Fruit fly (Drosophila melanogaster): Measurements from ENCODE around the gene kipf.

Gene kipf

dm6 chr3R:7913139-7913538 is 512 bp upstream of the kipf start, which contains the start of gene Rfk (continued):
- no peak for TF ChIP-seq CG10462 (GFP tag; optimal IDR thresholded peaks at IDR 0.05)
- no peak for TF ChIP-seq fd102C (GFP tag; optimal IDR thresholded peaks at IDR 0.05)
- peak; percentile 68 for TF ChIP-seq row (GFP tag; IDR thresholded peaks at IDR 0.05)
- TF ChIP-seq dpn (GFP tag; optimal IDR thresholded peaks at IDR 0.05) = peak in 1 of 2 experiments; percentile 6
- TF ChIP-seq onecut (GFP tag; IDR thresholded peaks at IDR 0.05) = no peak
- TF ChIP-seq bcd (GFP tag; optimal IDR thresholded peaks at IDR 0.05) = no peak
- TF ChIP-seq Scr (GFP tag; IDR thresholded peaks at IDR 0.05; ENCODE audit: partially characterized antibody) = 0 out of 2 replicates have a peak, but pooled peaks have one; percentile 30
- no peak for TF ChIP-seq Usf (GFP tag; optimal IDR thresholded peaks at IDR 0.05)
- TF ChIP-seq trem (tag; optimal IDR thresholded peaks at IDR 0.05) = peak; percentile 99
- no peak for TF ChIP-seq CG42726 (GFP tag; IDR thresholded peaks at IDR 0.05; ENCODE audit: partially characterized antibody)
- TF ChIP-seq CG12744 (GFP tag; optimal IDR thresholded peaks at IDR 0.05) = no peak
- TF ChIP-seq CG7271 (tag; optimal IDR thresholded peaks at IDR 0.05) = no peak
- no peak for TF ChIP-seq CG3163 (GFP tag; optimal IDR thresholded peaks at IDR 0.05)
- no peak for TF ChIP-seq ro (GFP tag; IDR thresholded peaks at IDR 0.05)
- TF ChIP-seq danr (GFP tag; IDR thresholded peaks at IDR 0.05) = no peak
- no peak for TF ChIP-seq her (GFP tag; optimal IDR thresholded peaks at IDR 0.05)
- TF ChIP-seq B-H2 (GFP tag; optimal IDR thresholded peaks at IDR 0.05) = no peak
- no peak for TF ChIP-seq repo (GFP tag; optimal IDR thresholded peaks at IDR 0.05)
- TF ChIP-seq gem (tag; optimal IDR thresholded peaks at IDR 0.05) = no peak
- TF ChIP-seq Lim3 (GFP tag; IDR thresholded peaks at IDR 0.05) = no peak
- TF ChIP-seq emc (GFP tag; optimal IDR thresholded peaks at IDR 0.05) = no peak
- no peak for TF ChIP-seq pros (GFP tag; optimal IDR thresholded peaks at IDR 0.05)
- TF ChIP-seq usp (GFP tag; optimal IDR thresholded peaks at IDR 0.05) = no peak
- TF ChIP-seq GATAe (GFP tag; conservative IDR thresholded peaks at IDR 0.05) = no peak
- TF ChIP-seq esg (GFP tag; conservative IDR thresholded peaks at IDR 0.05) = no peak
- TF ChIP-seq CG7987 (GFP tag; optimal IDR thresholded peaks at IDR 0.05) = no peak
- no peak for TF ChIP-seq nom (GFP tag; optimal IDR thresholded peaks at IDR 0.05)
- TF ChIP-seq Ets65A (GFP tag) = no peak
- no peak for TF ChIP-seq CG12942 (GFP tag; optimal IDR thresholded peaks at IDR 0.05)
- no peak for TF ChIP-seq Dip3 (GFP tag; optimal IDR thresholded peaks at IDR 0.05)
- no peak for TF ChIP-seq Sin3A (optimal IDR thresholded peaks at IDR 0.05)
- no peak for TF ChIP-seq CG10209 (GFP tag; optimal IDR thresholded peaks at IDR 0.05)
- TF ChIP-seq CG11696 (GFP tag; IDR thresholded peaks at IDR 0.05) = no peak
- TF ChIP-seq Ssrp (tag; optimal IDR thresholded peaks at IDR 0.05) = no peak
- no peak for TF ChIP-seq MESR4 (GFP tag; optimal IDR thresholded peaks at IDR 0.05)
- peak; percentile 9 for TF ChIP-seq CG33213 (GFP tag; optimal IDR thresholded peaks at IDR 0.05)
- no peak for TF ChIP-seq Nf-YB (GFP tag; optimal IDR thresholded peaks at IDR 0.05)
- TF ChIP-seq CG13775 (GFP tag; optimal IDR thresholded peaks at IDR 0.05) = no peak
- no peak for TF ChIP-seq nerfin-2 (GFP tag; IDR thresholded peaks at IDR 0.05; ENCODE audit: partially characterized antibody)
- TF ChIP-seq CG14014 (GFP tag; IDR thresholded peaks at IDR 0.05) = no peak
- TF ChIP-seq CHES-1-like (GFP tag; optimal IDR thresholded peaks at IDR 0.05) = no peak
- TF ChIP-seq HmgZ (tag; optimal IDR thresholded peaks at IDR 0.05) = no peak
- TF ChIP-seq CG1832 (GFP tag; optimal IDR thresholded peaks at IDR 0.05) = no peak
- no peak for TF ChIP-seq dm (GFP tag; optimal IDR thresholded peaks at IDR 0.05)
- TF ChIP-seq CG15514 (GFP tag; optimal IDR thresholded peaks at IDR 0.05) = peak; percentile 53
- no peak for TF ChIP-seq CG16779 (GFP tag; IDR thresholded peaks at IDR 0.05)
- no peak for TF ChIP-seq CG8924 (tag; optimal IDR thresholded peaks at IDR 0.05)
- no peak for TF ChIP-seq CG8944 (GFP tag; optimal IDR thresholded peaks at IDR 0.05)
- TF ChIP-seq al (GFP tag; IDR thresholded peaks at IDR 0.05) = no peak
- TF ChIP-seq D (optimal IDR thresholded peaks at IDR 0.05) = no peak
- TF ChIP-seq D (GFP tag; optimal IDR thresholded peaks at IDR 0.05) = no peak
- TF ChIP-seq CG16863 (GFP tag; optimal IDR thresholded peaks at IDR 0.05) = no peak
- no peak for TF ChIP-seq CG13123 (GFP tag; optimal IDR thresholded peaks at IDR 0.05)
